Worm (Caenorhabditis elegans) whole organism, mixed stage, embryonic: ENCODE results near the gene srh-194.
"Not testable (repeated sequence)": the region's sequence is repeated elsewhere in the genome, so short reads cannot be mapped to it uniquely, and the experiment has no call there.

Experiments
- bed-3 ChIP-seq: fragments of 200-800 bp; sonication (Bioruptor generic); optimal IDR thresholded peaks from 3 replicates; lab custom pipeline; 2018; ENCODE audit warnings: mild to moderate bottlenecking, missing genetic modification characterization, moderate library complexity, missing compliant biosample characterization
- blmp-1 ChIP-seq: fragments of 150-350 bp; optimal IDR thresholded peaks from 2 replicates; lab custom pipeline; 2014; ENCODE audit warnings: missing biosample characterization, missing genetic modification characterization
- ceh-39 ChIP-seq: fragments of 150-350 bp; optimal IDR thresholded peaks from 2 replicates; lab custom pipeline; 2014; ENCODE audit warnings: missing biosample characterization, missing genetic modification characterization
- ceh-43 ChIP-seq: fragments of 200-800 bp; sonication (Bioruptor generic); optimal IDR thresholded peaks from 2 replicates; lab custom pipeline; 2018; ENCODE audit warnings: mild to moderate bottlenecking, missing genetic modification characterization, moderate library complexity, missing compliant biosample characterization
- ceh-83 ChIP-seq: fragments of 200-800 bp; sonication (Bioruptor generic); optimal IDR thresholded peaks from 2 replicates; lab custom pipeline; 2018; ENCODE audit warnings: mild to moderate bottlenecking, missing genetic modification characterization, missing compliant biosample characterization
- cnd-1 ChIP-seq: fragments of 200-800 bp; sonication (Bioruptor generic); optimal IDR thresholded peaks from 2 replicates; lab custom pipeline; 2018; ENCODE audit warnings: mild to moderate bottlenecking, missing genetic modification characterization, missing compliant biosample characterization
- drap-1 ChIP-seq: fragments of 200-800 bp; sonication (Bioruptor generic); optimal IDR thresholded peaks from 3 replicates; lab custom pipeline; 2018; ENCODE audit warnings: mild to moderate bottlenecking, missing genetic modification characterization, missing compliant biosample characterization
- elt-1 ChIP-seq: sonication (generic microtip); optimal IDR thresholded peaks from 2 replicates; lab custom pipeline; 2017; ENCODE audit warnings: missing genetic modification characterization, mild to moderate bottlenecking, missing compliant biosample characterization, antibody characterized with exemption, moderate library complexity, borderline replicate concordance; ENCODE audit not compliant: insufficient read depth
- elt-3 ChIP-seq: fragments of 150-350 bp; optimal IDR thresholded peaks from 2 replicates; lab custom pipeline; 2014; ENCODE audit warnings: missing biosample characterization, missing genetic modification characterization
- flh-1 ChIP-seq: fragments of 200-800 bp; sonication (Bioruptor generic); optimal IDR thresholded peaks from 2 replicates; lab custom pipeline; 2018; ENCODE audit warnings: mild to moderate bottlenecking, missing genetic modification characterization, moderate library complexity, missing compliant biosample characterization
- hlh-1 ChIP-seq: fragments of 150-350 bp; optimal IDR thresholded peaks from 2 replicates; lab custom pipeline; 2014; ENCODE audit warnings: missing biosample characterization, missing genetic modification reagents, missing genetic modification characterization
- lin-13 ChIP-seq: fragments of 150-350 bp; optimal IDR thresholded peaks from 2 replicates; lab custom pipeline; 2014; ENCODE audit warnings: missing biosample characterization, missing genetic modification characterization
- lin-32 ChIP-seq: fragments of 200-800 bp; sonication (Bioruptor generic); optimal IDR thresholded peaks from 2 replicates; lab custom pipeline; 2018; ENCODE audit warnings: mild to moderate bottlenecking, missing genetic modification characterization, missing compliant biosample characterization
- lsy-2 ChIP-seq: fragments of 150-350 bp; optimal IDR thresholded peaks from 2 replicates; lab custom pipeline; 2014; ENCODE audit warnings: missing biosample characterization, missing genetic modification characterization
- mab-5 ChIP-seq: fragments of 150-350 bp; optimal IDR thresholded peaks from 2 replicates; lab custom pipeline; 2014; ENCODE audit warnings: missing biosample characterization, missing genetic modification characterization
- mep-1 ChIP-seq: fragments of 150-350 bp; optimal IDR thresholded peaks from 2 replicates; lab custom pipeline; 2017; ENCODE audit warnings: missing biosample characterization, missing genetic modification reagents, missing genetic modification characterization, inconsistent platforms
- mls-2 ChIP-seq: sonication (generic microtip); optimal IDR thresholded peaks from 2 replicates; lab custom pipeline; 2016; ENCODE audit warnings: mild to moderate bottlenecking, missing genetic modification characterization, moderate library complexity, missing compliant biosample characterization
- nhr-12 ChIP-seq: fragments of 150-350 bp; optimal IDR thresholded peaks from 2 replicates; lab custom pipeline; 2014; ENCODE audit warnings: missing biosample characterization, missing genetic modification characterization
- nhr-2 ChIP-seq: fragments of 150-350 bp; optimal IDR thresholded peaks from 2 replicates; lab custom pipeline; 2014; ENCODE audit warnings: missing biosample characterization, missing genetic modification characterization
- nhr-237 ChIP-seq: fragments of 150-350 bp; optimal IDR thresholded peaks from 2 replicates; lab custom pipeline; 2014; ENCODE audit warnings: missing biosample characterization, missing genetic modification characterization
- nhr-28 ChIP-seq: fragments of 150-350 bp; optimal IDR thresholded peaks from 2 replicates; lab custom pipeline; 2014; ENCODE audit warnings: missing biosample characterization, missing genetic modification characterization
- nhr-76 ChIP-seq: sonication (generic microtip); optimal IDR thresholded peaks from 2 replicates; lab custom pipeline; 2017; ENCODE audit warnings: missing biosample characterization, missing genetic modification characterization
- pha-4 ChIP-seq: fragments of 150-350 bp; optimal IDR thresholded peaks from 2 replicates; lab custom pipeline; 2018; ENCODE audit warnings: missing biosample characterization, missing genetic modification reagents, missing genetic modification characterization
- sem-2 ChIP-seq: fragments of 200-800 bp; sonication (Bioruptor generic); optimal IDR thresholded peaks from 2 replicates; lab custom pipeline; 2018; ENCODE audit warnings: mild to moderate bottlenecking, missing genetic modification characterization, missing compliant biosample characterization
- tbx-8 ChIP-seq: fragments of 200-800 bp; sonication (Bioruptor generic); optimal IDR thresholded peaks from 2 replicates; lab custom pipeline; 2018; ENCODE audit warnings: mild to moderate bottlenecking, missing genetic modification characterization, moderate library complexity, missing compliant biosample characterization
- unc-120 ChIP-seq: sonication (generic microtip); optimal IDR thresholded peaks from 2 replicates; lab custom pipeline; 2017; ENCODE audit warnings: missing genetic modification characterization, missing compliant biosample characterization; ENCODE audit not compliant: poor library complexity, severe bottlenecking
- unc-39 ChIP-seq: fragments of 150-350 bp; optimal IDR thresholded peaks from 2 replicates; lab custom pipeline; 2014; ENCODE audit warnings: missing biosample characterization, missing genetic modification characterization
- unc-62 ChIP-seq: fragments of 150-350 bp; optimal IDR thresholded peaks from 2 replicates; lab custom pipeline; 2014; ENCODE audit warnings: missing biosample characterization, missing genetic modification reagents, missing genetic modification characterization
- zip-8 ChIP-seq: fragments of 150-350 bp; optimal IDR thresholded peaks from 2 replicates; lab custom pipeline; 2014; ENCODE audit warnings: missing biosample characterization, missing genetic modification characterization

srh-194 gene

ce11 chrV:4281699-4282098, 11.6 kb downstream of the srh-194 start, which contains the start of gene srt-37:
Gene srt-37, minus strand, starts transcription at chrV:4281799.
- TF ChIP-seq nhr-237 (tag; lab: Kevin White, UChicago); drap-1 (GFP tag; lab: Kevin White, UChicago); nhr-76 (tag; lab: Kevin White, UChicago): not testable (repeated sequence)

ce11 chrV:4278735-4279134, 14.6 kb downstream of the srh-194 start, which contains the start of gene srt-20:
Gene srt-20, minus strand, starts transcription at chrV:4278835.
- TF ChIP-seq mab-5 (tag; lab: Kevin White, UChicago); bed-3 (GFP tag; lab: Kevin White, UChicago); unc-62: not testable (repeated sequence)
- TF ChIP-seq, all 35 proteins: peak for 0; not testable (repeated sequence) for 35

- TF ChIP-seq ceh-43 (no peak), nhr-2 (tag; lab: Kevin White, UChicago) (no peak), elt-3 (no peak), nhr-76 (tag; lab: Kevin White, UChicago) (no peak), ceh-39 (tag; lab: Kevin White, UChicago) (no peak), nhr-28 (no peak), lin-13 (no peak), nhr-237 (tag; lab: Kevin White, UChicago) (no peak)
Observed at ce11 chrV:4273372-4273771, 20.0 kb downstream of the srh-194 start.

- not testable (repeated sequence) for TF ChIP-seq zip-8, nhr-76, mls-2 (tag; lab: Kevin White, UChicago)
Observed at ce11 chrV:4271258-4271657, 22.1 kb downstream of the srh-194 start, which contains the start of gene srt-38. Gene srt-38, minus strand, starts transcription at chrV:4271358.

ce11 chrV:4268213-4268612, 25.1 kb downstream of the srh-194 start, which contains the start of gene srt-36:
Gene srt-36, minus strand, starts transcription at chrV:4268313.
- not testable (repeated sequence) for TF ChIP-seq nhr-2, pha-4, blmp-1 (tag; lab: Kevin White, UChicago)
- TF ChIP-seq, all 35 proteins: peak for 0; not testable (repeated sequence) for 35

- no peak for TF ChIP-seq lin-32
- no peak for TF ChIP-seq nhr-2 (tag; lab: Kevin White, UChicago)
- TF ChIP-seq unc-120 (tag; lab: Kevin White, UChicago): no peak
- no peak for TF ChIP-seq tbx-8 (GFP tag; lab: Kevin White, UChicago)
- no peak for TF ChIP-seq blmp-1 (tag; lab: Kevin White, UChicago)
- TF ChIP-seq hlh-1: no peak
- TF ChIP-seq, all 35 proteins: peak for 0
Observed at ce11 chrV:4264516-4264915, 28.8 kb downstream of the srh-194 start, which contains the start of gene srt-35. Gene srt-35, minus strand, starts transcription at chrV:4264616.

- TF ChIP-seq unc-39 (tag; lab: Kevin White, UChicago) (no peak), lsy-2 (tag; lab: Kevin White, UChicago) (no peak), drap-1 (GFP tag; lab: Kevin White, UChicago) (no peak), mab-5 (tag; lab: Kevin White, UChicago) (no peak), blmp-1 (tag; lab: Kevin White, UChicago) (no peak), ceh-83 (GFP tag; lab: Kevin White, UChicago) (no peak), sem-2 (GFP tag; lab: Kevin White, UChicago) (no peak), pha-4 (tag; lab: Kevin White, UChicago) (no peak)
Observed at ce11 chrV:4261385-4261784, 31.9 kb downstream of the srh-194 start.

- no peak for TF ChIP-seq mep-1 (tag; lab: Kevin White, UChicago)
- no peak for TF ChIP-seq lsy-2 (tag; lab: Kevin White, UChicago)
- no peak for TF ChIP-seq flh-1 (GFP tag; lab: Kevin White, UChicago)
- no peak for TF ChIP-seq nhr-76 (tag; lab: Kevin White, UChicago)
- no peak for TF ChIP-seq pha-4 (tag; lab: Kevin White, UChicago)
- TF ChIP-seq lin-32: no peak
- no peak for TF ChIP-seq nhr-237 (tag; lab: Kevin White, UChicago)
- TF ChIP-seq ceh-83 (GFP tag; lab: Kevin White, UChicago): no peak
- TF ChIP-seq nhr-2 (tag; lab: Kevin White, UChicago): no peak
- TF ChIP-seq bed-3 (GFP tag; lab: Kevin White, UChicago): no peak
- no peak for TF ChIP-seq cnd-1 (tag; lab: Kevin White, UChicago)
- no peak for TF ChIP-seq nhr-12
- TF ChIP-seq tbx-8 (GFP tag; lab: Kevin White, UChicago): no peak
- no peak for TF ChIP-seq elt-1 (tag; lab: Kevin White, UChicago)
- TF ChIP-seq elt-3: no peak
- TF ChIP-seq, all 35 proteins: peak for 0
Observed at ce11 chrV:4260090-4260489, 33.2 kb downstream of the srh-194 start, which contains the start of gene srt-3. Gene srt-3, minus strand, starts transcription at chrV:4260190.
